Worm (Caenorhabditis elegans) whole organism, young adult: ENCODE results near the gene F57C7.4.
A peak's percentile ranks its signal among the peaks of the same experiment; 100 is the strongest.

Experiments used
- B0019.2 ChIP-seq: fragments of 200-800 bp; sonication (Bioruptor generic); conservative IDR thresholded peaks from 2 replicates; pipeline ENCODE4 v1.3.6; 2022; ENCODE audit warnings: missing genetic modification reagents, missing genetic modification characterization, missing compliant biosample characterization
- C06A6.2 ChIP-seq: fragments of 200-800 bp; sonication (Bioruptor generic); conservative IDR thresholded peaks from 2 replicates; pipeline ENCODE4 v1.3.6; 2022; ENCODE audit warnings: missing genetic modification characterization, missing compliant biosample characterization
- F39B2.1 ChIP-seq: fragments of 200-800 bp; sonication (Bioruptor generic); IDR thresholded peaks from 2 replicates; pipeline ENCODE4 v1.3.6; 2022; ENCODE audit warnings: missing genetic modification reagents, missing genetic modification characterization, missing compliant biosample characterization
- F52B5.7 ChIP-seq: sonication (generic microtip); optimal IDR thresholded peaks from 2 replicates; lab custom pipeline; 2016; ENCODE audit warnings: mild to moderate bottlenecking, missing genetic modification characterization, missing compliant biosample characterization
- F55B11.4 ChIP-seq: sonication (generic microtip); optimal IDR thresholded peaks from 2 replicates; lab custom pipeline; 2016; ENCODE audit warnings: missing compliant biosample characterization, missing genetic modification characterization, borderline replicate concordance; ENCODE audit not compliant: insufficient read depth
- K11D2.4 ChIP-seq: fragments of 200-800 bp; sonication (Bioruptor generic); IDR thresholded peaks from 2 replicates; pipeline ENCODE4 v1.3.6; 2022; ENCODE audit warnings: missing genetic modification reagents, missing genetic modification characterization, missing compliant biosample characterization
- K12H6.12 ChIP-seq: fragments of 200-800 bp; sonication (Bioruptor generic); optimal IDR thresholded peaks from 2 replicates; lab custom pipeline; 2018; ENCODE audit warnings: mild to moderate bottlenecking, missing genetic modification characterization, missing compliant biosample characterization
- T26A5.8 ChIP-seq: sonication (generic microtip); optimal IDR thresholded peaks from 2 replicates; lab custom pipeline; 2016; ENCODE audit warnings: missing genetic modification characterization, missing compliant biosample characterization
- Y53G8AR.9 ChIP-seq: fragments of 200-800 bp; sonication (Bioruptor generic); conservative IDR thresholded peaks from 2 replicates; pipeline ENCODE4 v1.3.6; 2022; ENCODE audit warnings: missing genetic modification reagents, missing genetic modification characterization, missing compliant biosample characterization
- akir-1 ChIP-seq: fragments of 200-800 bp; sonication (Bioruptor generic); optimal IDR thresholded peaks from 2 replicates; lab custom pipeline; 2018; ENCODE audit warnings: mild to moderate bottlenecking, missing genetic modification characterization, moderate library complexity, missing compliant biosample characterization
- aptf-2 ChIP-seq: fragments of 200-800 bp; sonication (Bioruptor generic); conservative IDR thresholded peaks from 2 replicates; pipeline ENCODE4 v1.3.6; 2022; ENCODE audit warnings: missing genetic modification reagents, missing genetic modification characterization, missing compliant biosample characterization
- attf-5 ChIP-seq: fragments of 200-800 bp; sonication (Bioruptor generic); optimal IDR thresholded peaks from 2 replicates; lab custom pipeline; 2018; ENCODE audit warnings: mild to moderate bottlenecking, missing genetic modification characterization, missing compliant biosample characterization
- bed-2 ChIP-seq: fragments of 200-800 bp; sonication (Bioruptor generic); IDR thresholded peaks from 2 replicates; pipeline ENCODE4 v1.3.6; 2022; ENCODE audit warnings: missing genetic modification reagents, missing genetic modification characterization, missing compliant biosample characterization
- cebp-1 ChIP-seq, 2 experiments: fragments of 200-800 bp in 1 of 2; sonication (Bioruptor generic) in 1 of 2; sonication (generic microtip) in 1 of 2; IDR thresholded peaks in 1 of 2; optimal IDR thresholded peaks in 1 of 2; 2 replicates each; pipeline versions ENCODE4 v1.3.6 to Lab custom; 2017 to 2022; ENCODE audit warnings: missing compliant biosample characterization in 2 of 2, missing genetic modification characterization in 2 of 2, mild to moderate bottlenecking in 1 of 2, missing genetic modification reagents in 1 of 2, moderate library complexity in 1 of 2
- ceh-79 ChIP-seq: sonication (generic microtip); optimal IDR thresholded peaks from 2 replicates; lab custom pipeline; 2017; ENCODE audit warnings: mild to moderate bottlenecking, missing genetic modification characterization, missing compliant biosample characterization
- chd-7 ChIP-seq: sonication (generic microtip); optimal IDR thresholded peaks from 2 replicates; lab custom pipeline; 2016; ENCODE audit warnings: mild to moderate bottlenecking, missing genetic modification characterization, moderate library complexity, missing compliant biosample characterization
- dox-1 ChIP-seq: fragments of 200-800 bp; sonication (Bioruptor generic); IDR thresholded peaks from 2 replicates; pipeline ENCODE4 v1.3.6; 2022; ENCODE audit warnings: missing genetic modification reagents, missing genetic modification characterization, missing compliant biosample characterization
- dpl-1 ChIP-seq: fragments of 150-350 bp; optimal IDR thresholded peaks from 2 replicates; lab custom pipeline; 2014; ENCODE audit warnings: missing biosample characterization, missing genetic modification reagents, missing genetic modification characterization
- egl-18 ChIP-seq: fragments of 200-800 bp; sonication (Bioruptor generic); IDR thresholded peaks from 2 replicates; pipeline ENCODE4 v1.3.6; 2022; ENCODE audit warnings: missing genetic modification reagents, missing genetic modification characterization, missing compliant biosample characterization
- egl-44 ChIP-seq: fragments of 200-800 bp; sonication (Bioruptor generic); IDR thresholded peaks from 2 replicates; pipeline ENCODE4 v1.3.6; 2022; ENCODE audit warnings: missing genetic modification reagents, missing genetic modification characterization, missing compliant biosample characterization
- ekl-4 ChIP-seq: fragments of 200-800 bp; sonication (Bioruptor generic); IDR thresholded peaks from 2 replicates; pipeline ENCODE4 v1.3.6; 2022; ENCODE audit warnings: missing genetic modification reagents, missing genetic modification characterization, missing compliant biosample characterization
- fkh-3 ChIP-seq: sonication (generic microtip); optimal IDR thresholded peaks from 2 replicates; lab custom pipeline; 2016; ENCODE audit warnings: mild to moderate bottlenecking, missing genetic modification characterization, missing compliant biosample characterization
- him-1 ChIP-seq: sonication (generic microtip); optimal IDR thresholded peaks from 2 replicates; lab custom pipeline; 2016; ENCODE audit warnings: missing genotype, missing genetic modification reagents, missing genetic modification characterization, missing compliant biosample characterization
- hlh-12 ChIP-seq: sonication (generic microtip); optimal IDR thresholded peaks from 2 replicates; lab custom pipeline; 2016; ENCODE audit warnings: missing genetic modification characterization, missing compliant biosample characterization
- let-526 ChIP-seq: fragments of 200-800 bp; sonication (Bioruptor generic); IDR thresholded peaks from 2 replicates; pipeline ENCODE4 v1.3.6; 2022; ENCODE audit warnings: missing genetic modification reagents, missing genetic modification characterization, missing compliant biosample characterization
- lin-26 ChIP-seq: fragments of 200-800 bp; sonication (Bioruptor generic); IDR thresholded peaks from 2 replicates; pipeline ENCODE4 v1.3.6; 2022; ENCODE audit warnings: missing genetic modification reagents, missing genetic modification characterization, missing compliant biosample characterization
- lin-35 ChIP-seq, 3 experiments: fragments of 150-350 bp in 2 of 3; sonication (generic microtip) in 1 of 3; optimal IDR thresholded peaks; 2 replicates each; lab custom pipeline; 2014 to 2018; ENCODE audit warnings: missing biosample characterization in 3 of 3, missing genetic modification characterization in 3 of 3, missing genetic modification reagents in 3 of 3
- lir-1 ChIP-seq: fragments of 200-800 bp; sonication (Bioruptor generic); conservative IDR thresholded peaks from 2 replicates; pipeline ENCODE4 v1.3.6; 2022; ENCODE audit warnings: missing genetic modification reagents, missing genetic modification characterization, missing compliant biosample characterization
- mcd-1 ChIP-seq: fragments of 200-800 bp; sonication (Bioruptor generic); IDR thresholded peaks from 2 replicates; pipeline ENCODE4 v1.3.6; 2022; ENCODE audit warnings: missing genetic modification reagents, missing genetic modification characterization, missing compliant biosample characterization
- nfya-2 ChIP-seq: fragments of 200-800 bp; sonication (Bioruptor generic); IDR thresholded peaks from 2 replicates; pipeline ENCODE4 v1.3.6; 2022; ENCODE audit warnings: missing genetic modification reagents, missing genetic modification characterization, missing compliant biosample characterization
- nfyb-1 ChIP-seq: fragments of 200-800 bp; sonication (Bioruptor generic); IDR thresholded peaks from 2 replicates; pipeline ENCODE4 v1.3.6; 2022; ENCODE audit warnings: missing genetic modification reagents, missing genetic modification characterization, missing compliant biosample characterization
- nhr-80 ChIP-seq: sonication (generic microtip); optimal IDR thresholded peaks from 2 replicates; lab custom pipeline; 2016; ENCODE audit warnings: missing genetic modification characterization, missing compliant biosample characterization
- nhr-90 ChIP-seq: sonication (generic microtip); optimal IDR thresholded peaks from 2 replicates; lab custom pipeline; 2016; ENCODE audit warnings: missing genotype, mild to moderate bottlenecking, missing genetic modification characterization, missing compliant biosample characterization
- pha-4 ChIP-seq: fragments of 150-350 bp; sonication (generic microtip); optimal IDR thresholded peaks from 2 replicates; lab custom pipeline; 2014; ENCODE audit warnings: missing biosample characterization, missing genetic modification reagents, missing genetic modification characterization
- rpc-1 ChIP-seq, 2 experiments: fragments of 150-350 bp in 1 of 2; sonication (generic microtip) in 1 of 2; optimal IDR thresholded peaks; 2 replicates each; lab custom pipeline; 2014 to 2018; ENCODE audit warnings: missing biosample characterization in 1 of 2, missing genetic modification characterization in 1 of 2, missing genetic modification reagents in 1 of 2, missing genotype in 1 of 2
- snpc-3.4 ChIP-seq: sonication (generic microtip); optimal IDR thresholded peaks from 2 replicates; lab custom pipeline; 2017; ENCODE audit warnings: missing genetic modification characterization, mild to moderate bottlenecking, missing compliant biosample characterization, antibody characterized with exemption, moderate library complexity, missing genotype, missing genetic modification reagents
- unc-130 ChIP-seq: sonication (generic microtip); optimal IDR thresholded peaks from 2 replicates; lab custom pipeline; 2016; ENCODE audit warnings: missing genetic modification reagents, missing genetic modification characterization, missing compliant biosample characterization
- unc-62 ChIP-seq: fragments of 150-350 bp; optimal IDR thresholded peaks from 2 replicates; lab custom pipeline; 2014; ENCODE audit warnings: missing biosample characterization, missing genetic modification reagents, missing genetic modification characterization
- zfh-2 ChIP-seq: fragments of 200-800 bp; sonication (Bioruptor generic); conservative IDR thresholded peaks from 2 replicates; pipeline ENCODE4 v1.3.6; 2022; ENCODE audit warnings: missing genetic modification reagents, missing genetic modification characterization, missing compliant biosample characterization
- zim-3 ChIP-seq: sonication (generic microtip); optimal IDR thresholded peaks from 2 replicates; lab custom pipeline; 2017; ENCODE audit warnings: mild to moderate bottlenecking, missing genetic modification characterization, moderate library complexity, missing compliant biosample characterization
- ztf-26 ChIP-seq: sonication (generic microtip); optimal IDR thresholded peaks from 2 replicates; lab custom pipeline; 2017; ENCODE audit warnings: missing genetic modification characterization, missing compliant biosample characterization
- ztf-3 ChIP-seq: fragments of 200-800 bp; sonication (Bioruptor generic); optimal IDR thresholded peaks from 2 replicates; lab custom pipeline; 2018; ENCODE audit warnings: mild to moderate bottlenecking, missing genetic modification characterization, missing compliant biosample characterization

F57C7.4 gene

DNA sequence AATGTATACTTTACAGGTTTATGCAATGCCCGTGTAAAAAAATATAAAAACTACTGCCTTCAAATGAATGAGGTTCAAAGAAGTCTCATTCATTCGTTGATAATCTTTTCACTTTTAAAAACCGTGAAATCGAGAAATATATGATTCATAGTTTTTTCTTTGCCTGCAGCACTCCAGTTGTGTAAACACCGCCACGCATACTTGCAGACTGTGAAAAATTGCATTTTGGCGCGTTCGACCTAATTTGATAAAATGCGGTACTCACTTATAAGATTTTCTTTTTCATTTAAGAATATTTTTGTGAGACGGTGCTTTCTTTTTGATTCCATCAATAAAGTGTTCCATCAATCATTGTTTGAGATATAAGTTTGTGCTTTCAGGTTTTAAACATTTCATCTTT is 22.6 kb downstream of the F57C7.4 start:
- TF ChIP-seq ztf-3 (no peak), ceh-79 (tag; lab: Kevin White, UChicago) (no peak), nfyb-1 (GFP tag; lab: Robert Waterston, UW) (no peak), snpc-3.4 (tag; lab: Kevin White, UChicago) (no peak), chd-7 (tag; lab: Kevin White, UChicago) (no peak), nhr-80 (tag; lab: Kevin White, UChicago) (no peak), nhr-90 (tag; lab: Kevin White, UChicago) (no peak), him-1 (tag; lab: Kevin White, UChicago) (no peak), fkh-3 (tag; lab: Kevin White, UChicago) (no peak), attf-5 (no peak), lin-35 (GFP tag; optimal IDR thresholded peaks at IDR 0.05; lab: Kevin White, UChicago) (no peak), hlh-12 (tag; lab: Kevin White, UChicago) (no peak), K11D2.4 (GFP tag; lab: Robert Waterston, UW) (no peak), K12H6.12 (tag; lab: Kevin White, UChicago) (no peak), akir-1 (no peak), F52B5.7 (no peak), F39B2.1 (GFP tag; lab: Robert Waterston, UW) (no peak)
- TF ChIP-seq, all 124 proteins: peak for 0

DNA sequence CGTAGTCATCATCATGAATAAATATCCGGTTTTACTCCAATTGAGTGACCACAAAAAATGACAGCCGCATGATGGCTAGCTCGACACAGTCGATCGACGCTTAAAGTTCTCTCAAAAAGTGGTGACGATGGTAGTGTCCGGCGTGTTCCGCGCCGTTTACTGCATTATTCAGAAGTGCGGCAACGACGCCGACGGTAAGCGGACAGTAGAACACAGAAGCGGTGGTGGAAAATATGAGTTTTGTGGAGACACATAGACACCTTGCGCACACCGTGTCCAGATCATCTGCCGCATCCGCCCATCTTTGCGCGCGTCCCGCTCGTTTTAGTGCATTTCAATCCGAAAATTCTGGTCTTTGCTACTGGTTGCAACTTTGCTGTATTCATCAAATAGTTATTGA is 30.2 kb downstream of the F57C7.4 start, which contains the start of gene F59F5.7:
Gene F59F5.7 (plus strand): TSS at position 301 of the 400 bp plus-strand sequence.
- TF ChIP-seq zim-3 (tag; lab: Kevin White, UChicago): no peak
- TF ChIP-seq aptf-2: no peak
- TF ChIP-seq B0019.2 (GFP tag; lab: Robert Waterston, UW): no peak
- no peak for TF ChIP-seq unc-62 (GFP tag; lab: Kevin White, UChicago)
- TF ChIP-seq pha-4 (tag; lab: Kevin White, UChicago): no peak

DNA sequence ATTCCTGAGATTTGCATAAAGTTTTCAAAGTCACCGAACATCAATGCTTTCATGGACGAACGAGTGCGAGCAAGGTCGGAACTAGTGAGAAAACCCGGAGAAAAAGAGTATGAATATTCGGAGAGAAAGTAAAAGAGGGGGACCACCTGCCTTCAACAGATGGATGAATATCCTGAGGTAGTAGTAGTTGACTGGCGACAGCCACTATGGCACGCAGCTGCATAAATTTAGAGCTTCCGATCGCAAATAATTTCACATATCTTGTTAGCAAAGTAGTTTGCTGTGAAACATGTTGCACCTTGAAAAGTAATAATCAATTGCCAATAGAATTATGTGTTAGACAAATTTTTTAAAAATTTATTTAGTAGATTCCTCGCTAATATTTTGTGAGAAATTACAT is 32.6 kb downstream of the F57C7.4 start:
- no peak for TF ChIP-seq ekl-4 (GFP tag; lab: Robert Waterston, UW)
- TF ChIP-seq, all 124 proteins: peak for 0

DNA sequence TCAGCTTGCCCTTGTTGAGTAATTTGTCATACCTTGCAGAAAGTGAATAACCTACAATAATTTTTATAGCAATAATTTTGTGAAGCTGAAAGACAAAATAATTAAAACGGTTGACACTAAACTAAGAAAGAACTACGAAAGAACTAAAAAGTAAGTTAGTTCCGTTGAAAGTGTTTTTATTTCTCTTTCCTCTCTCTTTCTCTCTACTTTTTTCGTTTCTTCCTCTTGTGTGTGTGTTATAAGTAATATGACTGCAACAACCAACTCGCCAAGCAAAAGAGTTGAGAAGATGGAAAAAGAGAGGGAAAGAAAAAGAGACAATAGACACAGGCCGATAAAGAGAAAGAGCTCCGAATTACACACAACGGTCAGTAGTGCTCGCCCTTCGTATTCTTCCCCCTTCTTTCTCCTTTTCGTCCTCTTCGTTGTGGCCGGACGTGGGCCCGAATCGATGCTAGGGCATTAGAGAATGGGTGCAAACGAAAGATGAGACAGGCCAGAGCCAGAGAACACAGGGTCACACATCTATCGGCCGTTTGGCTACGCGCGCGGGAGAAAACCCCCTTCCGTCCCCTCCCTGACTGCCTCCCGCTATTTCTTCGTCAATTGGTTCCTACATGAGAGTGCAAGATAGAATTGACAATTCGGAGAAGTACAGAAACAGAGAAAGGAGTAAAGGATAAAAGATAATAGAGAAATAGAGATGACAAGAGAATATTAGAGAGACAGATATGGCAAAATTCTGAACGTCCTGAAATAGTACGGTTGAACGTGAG is 34.0 kb downstream of the F57C7.4 start, which contains the start of gene syd-2:
Gene syd-2 (minus strand): TSS at position 51 of the 776 bp plus-strand sequence.
- TF ChIP-seq ztf-26 (tag; lab: Kevin White, UChicago): peak; percentile 37
- no peak for TF ChIP-seq egl-44 (GFP tag; lab: Robert Waterston, UW)
- TF ChIP-seq Y53G8AR.9 (GFP tag; lab: Robert Waterston, UW): no peak
- TF ChIP-seq let-526 (GFP tag; lab: Robert Waterston, UW): 0 out of 2 replicates have a peak, but pooled peaks have one; percentile 19
- TF ChIP-seq T26A5.8 (tag; lab: Kevin White, UChicago): no peak
- no peak for TF ChIP-seq dpl-1
- TF ChIP-seq C06A6.2 (GFP tag; lab: Robert Waterston, UW): no peak
- TF ChIP-seq unc-130 (GFP tag; lab: Kevin White, UChicago): no peak
- no peak for TF ChIP-seq mcd-1 (GFP tag; lab: Robert Waterston, UW)
- TF ChIP-seq lir-1 (GFP tag; lab: Robert Waterston, UW): 0 out of 2 replicates have a peak, but pooled peaks have one; percentile 32
- TF ChIP-seq cebp-1 (GFP tag; IDR thresholded peaks at IDR 0.05; lab: Robert Waterston, UW): no peak
- no peak for TF ChIP-seq cebp-1 (tag; optimal IDR thresholded peaks at IDR 0.05; lab: Kevin White, UChicago)
- peak; percentile 9; the same call in 1 of the 2 replicates for TF ChIP-seq lin-26
- TF ChIP-seq dox-1 (GFP tag; lab: Robert Waterston, UW): peak; percentile 77
- TF ChIP-seq K11D2.4 (GFP tag; lab: Robert Waterston, UW): peak; percentile 35; the same call in 1 of the 2 replicates
- 0 out of 2 replicates have a peak, but pooled peaks have one; percentile 20 for TF ChIP-seq ekl-4 (GFP tag; lab: Robert Waterston, UW)
- no peak for TF ChIP-seq egl-18
- TF ChIP-seq F55B11.4: no peak
- TF ChIP-seq nfya-2 (GFP tag; lab: Robert Waterston, UW): no peak
- TF ChIP-seq rpc-1 (optimal IDR thresholded peaks at IDR 0.05; lab: Kevin White, UChicago): no peak
- no peak for TF ChIP-seq rpc-1 (tag; optimal IDR thresholded peaks at IDR 0.05; lab: Kevin White, UChicago)
- no peak for TF ChIP-seq bed-2 (GFP tag; lab: Robert Waterston, UW)
- TF ChIP-seq zfh-2 (GFP tag; lab: Robert Waterston, UW): peak; percentile 98
- peak; percentile 55 for TF ChIP-seq chd-7 (tag; lab: Kevin White, UChicago)
- no peak for TF ChIP-seq nhr-90 (tag; lab: Kevin White, UChicago)
